Worm (Caenorhabditis elegans): ENCODE measurements around the gene srb-16.

ce11 chrII:5194066-5194465 is 43.3 kb upstream of the srb-16 start, which contains the start of gene msp-49:
- TF ChIP-seq elt-3 (tag; optimal IDR thresholded peaks at IDR 0.05) = no peak
- TF ChIP-seq pha-4 (tag; optimal IDR thresholded peaks at IDR 0.05) = no peak
- TF ChIP-seq hlh-1 (tag; optimal IDR thresholded peaks at IDR 0.05) = no peak
- no peak for TF ChIP-seq unc-39 (tag; optimal IDR thresholded peaks at IDR 0.05)
- TF ChIP-seq lin-13 (tag; optimal IDR thresholded peaks at IDR 0.05) = no peak
- TF ChIP-seq nhr-76 (tag; optimal IDR thresholded peaks at IDR 0.05) = no peak
- TF ChIP-seq bed-3 (GFP tag; optimal IDR thresholded peaks at IDR 0.05) = no peak
- no peak for TF ChIP-seq snpc-4 (tag; optimal IDR thresholded peaks at IDR 0.05)
- no peak for TF ChIP-seq unc-62 (GFP tag; optimal IDR thresholded peaks at IDR 0.05)
- no peak for TF ChIP-seq nhr-237 (tag; optimal IDR thresholded peaks at IDR 0.05)

Measured in whole organism, mixed stage, embryonic.